Fruit fly (Drosophila melanogaster) whole organism: Measurements from ENCODE around the gene CG34302.

Source experiments
- CG8478 ChIP-seq: fragments of >200 bp; optimal IDR thresholded peaks from 2 replicates; lab custom pipeline; 2018; ENCODE audit warnings: inconsistent platforms
- Dll ChIP-seq: fragments of >200 bp; optimal IDR thresholded peaks from 2 replicates; lab custom pipeline; 2017
- EcR ChIP-seq, 2 experiments: fragments of >200 bp; optimal IDR thresholded peaks; 2 replicates each; lab custom pipeline; 2017; ENCODE audit warnings: missing biosample characterization in 2 of 2, missing genetic modification characterization in 2 of 2, missing genetic modification reagents in 2 of 2
- pan ChIP-seq: fragments of >200 bp; optimal IDR thresholded peaks from 2 replicates; lab custom pipeline; 2017
- psq ChIP-seq: fragments of >200 bp; optimal IDR thresholded peaks from 2 replicates; lab custom pipeline; 2017
- usp ChIP-seq: fragments of >200 bp; optimal IDR thresholded peaks from 2 replicates; lab custom pipeline; 2017; ENCODE audit warnings: missing biosample characterization, missing genetic modification characterization, mixed read lengths

CG34302 gene

dm6 chr3R:9823723-9824122 lies at the start of gene CG34302:
CG34302 (minus strand) TSS chr3R:9823823.
- TF ChIP-seq EcR (GFP tag; optimal IDR thresholded peaks at IDR 0.05; lab: Kevin White, UChicago) = no peak

- TF ChIP-seq CG8478 (lab: Kevin White, UChicago) (no peak), psq (lab: Kevin White, UChicago) (no peak), pan (lab: Kevin White, UChicago) (no peak), Dll (lab: Kevin White, UChicago) (no peak), usp (GFP tag; lab: Kevin White, UChicago) (no peak), EcR (GFP tag; optimal IDR thresholded peaks at IDR 0.05; lab: Kevin White, UChicago) (no peak)
Measured at dm6 chr3R:9872815-9873752, 49.5 kb upstream of the CG34302 start.

DNA sequence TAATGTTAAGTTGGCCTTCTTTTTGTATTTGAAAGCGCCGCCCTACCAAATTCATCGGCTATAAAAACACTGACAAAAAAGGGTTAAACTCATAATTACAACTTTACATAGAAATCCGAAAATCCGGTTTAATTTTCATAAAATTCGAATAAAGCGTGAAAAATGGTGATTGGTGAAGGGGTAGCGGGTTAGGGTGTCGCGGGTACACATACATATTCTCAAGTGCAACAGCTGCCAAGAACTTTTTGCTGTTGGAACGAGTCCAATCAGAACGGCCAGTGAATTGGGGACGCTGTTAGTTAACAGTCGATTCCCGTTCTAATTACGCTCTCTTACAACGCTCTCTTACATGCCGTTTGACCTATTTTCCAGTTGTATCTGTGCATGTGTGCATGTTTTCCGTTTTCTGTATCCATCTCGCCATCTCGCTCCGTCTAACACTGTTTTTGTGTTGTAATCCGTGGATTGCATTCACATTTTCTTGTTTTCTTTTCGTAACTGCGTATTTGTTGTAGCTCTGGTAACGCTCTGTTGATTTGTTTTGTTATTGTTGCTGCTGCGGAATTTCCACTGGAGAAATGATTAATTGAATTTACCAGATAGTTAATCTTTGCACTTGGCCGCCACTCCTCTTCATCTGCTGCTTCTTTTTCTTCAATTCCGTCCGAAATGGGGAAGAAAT lies 48.7 kb upstream of the CG34302 start:
- TF ChIP-seq psq (lab: Kevin White, UChicago) (no peak), pan (lab: Kevin White, UChicago) (no peak), usp (GFP tag; lab: Kevin White, UChicago) (no peak), Dll (lab: Kevin White, UChicago) (no peak), EcR (GFP tag; optimal IDR thresholded peaks at IDR 0.05; lab: Kevin White, UChicago) (no peak), CG8478 (lab: Kevin White, UChicago) (no peak)

DNA sequence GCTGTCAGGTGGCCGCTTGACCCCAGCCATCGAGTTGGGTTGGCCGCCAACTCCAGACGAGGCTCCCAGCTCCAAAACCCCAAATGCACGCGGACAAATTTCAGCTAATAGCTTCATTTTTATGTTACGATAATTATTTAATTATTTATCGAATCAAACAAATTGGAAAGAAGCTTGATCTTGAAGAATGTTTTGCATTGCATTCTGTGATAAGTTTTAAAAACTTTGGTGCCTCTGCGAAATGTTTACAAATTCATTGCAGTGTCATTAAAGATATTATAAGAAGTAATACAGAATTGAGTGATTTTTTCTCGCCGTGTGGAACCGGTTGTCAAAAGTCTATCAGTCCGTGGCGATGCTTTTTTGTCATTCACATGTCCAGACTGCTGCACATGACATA lies 46.8 kb upstream of the CG34302 start:
- TF ChIP-seq psq (lab: Kevin White, UChicago) = no peak
- no peak for TF ChIP-seq pan (lab: Kevin White, UChicago)
- no peak for TF ChIP-seq CG8478 (lab: Kevin White, UChicago)
- TF ChIP-seq EcR (GFP tag; optimal IDR thresholded peaks at IDR 0.05; lab: Kevin White, UChicago) = no peak
- no peak for TF ChIP-seq Dll (lab: Kevin White, UChicago)
- TF ChIP-seq usp (GFP tag; lab: Kevin White, UChicago) = no peak

- TF ChIP-seq psq (lab: Kevin White, UChicago) (no peak), Dll (lab: Kevin White, UChicago) (no peak), pan (lab: Kevin White, UChicago) (no peak), EcR (GFP tag; optimal IDR thresholded peaks at IDR 0.05; lab: Kevin White, UChicago) (no peak), usp (GFP tag; lab: Kevin White, UChicago) (no peak), CG8478 (lab: Kevin White, UChicago) (no peak)
Measured at dm6 chr3R:9869954-9870353, 46.3 kb upstream of the CG34302 start.

- no peak for TF ChIP-seq psq (lab: Kevin White, UChicago)
- TF ChIP-seq CG8478 (lab: Kevin White, UChicago) = no peak
- no peak for TF ChIP-seq Dll (lab: Kevin White, UChicago)
- no peak for TF ChIP-seq EcR (GFP tag; optimal IDR thresholded peaks at IDR 0.05; lab: Kevin White, UChicago)
Measured at dm6 chr3R:9868538-9869398, 45.1 kb upstream of the CG34302 start.

DNA sequence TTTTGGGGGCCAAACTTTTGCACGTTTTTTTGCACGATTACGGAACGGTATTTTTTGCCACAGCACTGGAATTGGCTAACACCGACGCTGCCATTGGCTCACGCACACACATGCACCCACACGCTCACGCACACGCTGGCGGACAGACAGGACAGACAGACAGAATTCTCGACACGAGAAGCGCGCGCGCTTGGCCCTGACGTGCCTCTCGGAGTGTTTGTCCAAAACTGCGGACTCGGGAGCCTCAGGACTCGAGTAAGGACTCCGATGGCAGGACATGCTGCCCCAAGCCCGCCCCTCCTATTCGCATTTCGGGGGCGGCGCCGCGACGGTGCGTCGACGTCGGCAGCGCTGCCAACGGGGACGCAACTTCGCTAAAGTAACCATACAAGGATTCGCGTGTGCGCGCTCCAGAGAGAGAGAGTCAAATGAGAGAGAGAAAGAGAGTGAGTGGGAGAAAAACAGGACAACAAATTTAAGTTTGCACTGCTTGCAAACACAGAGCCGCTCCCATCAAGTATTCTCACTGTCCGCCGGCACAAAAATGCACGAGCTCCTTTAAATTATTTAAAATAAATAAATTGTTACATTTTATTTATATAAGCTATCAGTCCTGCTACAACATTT lies 44.4 kb upstream of the CG34302 start, which contains the start of gene Teh1:
Gene Teh1, minus strand, starts transcription at position 210 of the 627 bp plus-strand sequence.
- TF ChIP-seq psq (lab: Kevin White, UChicago) (no peak), CG8478 (lab: Kevin White, UChicago) (no peak), pan (lab: Kevin White, UChicago) (no peak), usp (GFP tag; lab: Kevin White, UChicago) (no peak), Dll (lab: Kevin White, UChicago) (no peak), EcR (GFP tag; optimal IDR thresholded peaks at IDR 0.05; lab: Kevin White, UChicago) (no peak)

dm6 chr3R:9865854-9866396 lies 42.3 kb upstream of the CG34302 start:
- TF ChIP-seq usp (GFP tag; lab: Kevin White, UChicago) (no peak), EcR (GFP tag; optimal IDR thresholded peaks at IDR 0.05; lab: Kevin White, UChicago) (no peak), Dll (lab: Kevin White, UChicago) (no peak), CG8478 (lab: Kevin White, UChicago) (no peak), psq (lab: Kevin White, UChicago) (no peak), pan (lab: Kevin White, UChicago) (no peak)

DNA sequence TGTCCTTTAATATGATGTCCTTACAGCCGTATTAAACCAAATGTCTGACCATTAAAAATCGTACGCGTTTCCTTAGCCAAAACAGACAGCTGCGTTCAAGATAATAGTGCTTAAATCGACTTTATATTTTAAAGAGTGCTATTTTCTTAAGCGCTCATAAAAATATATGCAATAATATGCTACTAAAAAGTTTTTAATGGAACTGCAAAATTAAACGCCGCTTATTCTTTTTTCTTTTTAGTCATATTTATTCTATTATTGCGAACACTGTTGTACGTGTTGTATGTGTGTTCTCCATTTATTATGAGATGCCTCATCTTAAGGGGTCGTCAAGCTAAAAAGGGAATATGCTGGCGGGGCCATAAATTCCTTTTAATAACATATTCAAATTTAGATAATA lies 36.9 kb upstream of the CG34302 start:
- TF ChIP-seq pan (lab: Kevin White, UChicago) (no peak), usp (GFP tag; lab: Kevin White, UChicago) (no peak), Dll (lab: Kevin White, UChicago) (no peak), EcR (GFP tag; optimal IDR thresholded peaks at IDR 0.05; lab: Kevin White, UChicago) (no peak), psq (lab: Kevin White, UChicago) (no peak), CG8478 (lab: Kevin White, UChicago) (no peak)

dm6 chr3R:9857785-9858184 lies 34.2 kb upstream of the CG34302 start:
- TF ChIP-seq usp (GFP tag; lab: Kevin White, UChicago) (no peak), pan (lab: Kevin White, UChicago) (no peak), EcR (GFP tag; optimal IDR thresholded peaks at IDR 0.05; lab: Kevin White, UChicago) (no peak), CG8478 (lab: Kevin White, UChicago) (no peak), psq (lab: Kevin White, UChicago) (no peak), Dll (lab: Kevin White, UChicago) (no peak)
